Fruit fly (Drosophila melanogaster) whole organism, wandering third instar larva: ENCODE measurements around the gene CG33172.
"Not testable (repeated sequence)": the region's sequence is repeated elsewhere in the genome, so short reads cannot be mapped to it uniquely, and the experiment has no call there.

Experiments used
- Hr78 ChIP-seq: fragments of >200 bp; optimal IDR thresholded peaks from 2 replicates; lab custom pipeline; 2017; ENCODE audit warnings: missing biosample characterization, missing genetic modification characterization
- Mio ChIP-seq: sonication (Bioruptor generic); optimal IDR thresholded peaks from 2 replicates; lab custom pipeline; 2016; ENCODE audit warnings: missing biosample characterization, missing genetic modification characterization
- Sp1 ChIP-seq: fragments of 200-800 bp; sonication (Bioruptor generic); optimal IDR thresholded peaks from 3 replicates; lab custom pipeline; 2019; ENCODE audit warnings: missing biosample characterization, mild to moderate bottlenecking, missing genetic modification characterization, moderate library complexity
- Vsx2 ChIP-seq: fragments of 200-300, 225-300 bp; sonication (Bioruptor generic); optimal IDR thresholded peaks from 2 replicates; lab custom pipeline; 2018; ENCODE audit warnings: missing biosample characterization, missing genetic modification characterization; ENCODE audit not compliant: partially characterized antibody
- br ChIP-seq: fragments of 200-800 bp; sonication (Bioruptor generic); optimal IDR thresholded peaks from 2 replicates; lab custom pipeline; 2016; ENCODE audit warnings: missing biosample characterization, missing genetic modification characterization
- fru ChIP-seq: fragments of 200-800 bp; sonication (Bioruptor generic); optimal IDR thresholded peaks from 3 replicates; lab custom pipeline; 2016; ENCODE audit warnings: missing biosample characterization, mild to moderate bottlenecking, missing genetic modification characterization
- h ChIP-seq: fragments of 200-800 bp; sonication (Bioruptor generic); optimal IDR thresholded peaks from 3 replicates; lab custom pipeline; 2016; ENCODE audit warnings: missing biosample characterization, mild to moderate bottlenecking, missing genetic modification characterization
- pan ChIP-seq: fragments of >200 bp; optimal IDR thresholded peaks from 2 replicates; lab custom pipeline; 2017
- psq ChIP-seq: fragments of 200-800 bp; sonication (Bioruptor generic); optimal IDR thresholded peaks from 3 replicates; lab custom pipeline; 2017; ENCODE audit warnings: missing biosample characterization, mild to moderate bottlenecking, missing genetic modification characterization, moderate library complexity
- tai ChIP-seq: sonication (Bioruptor generic); optimal IDR thresholded peaks from 2 replicates; lab custom pipeline; 2016; ENCODE audit warnings: missing biosample characterization, missing genetic modification characterization
- usp ChIP-seq: fragments of >200 bp; optimal IDR thresholded peaks from 2 replicates; lab custom pipeline; 2017; ENCODE audit warnings: missing biosample characterization, missing genetic modification characterization
- woc ChIP-seq: sonication (Bioruptor generic); optimal IDR thresholded peaks from 2 replicates; lab custom pipeline; 2016; ENCODE audit warnings: missing biosample characterization, mild to moderate bottlenecking, missing genetic modification characterization

dm6 chrX:15799085-15799557 is 29.7 kb downstream of the CG33172 start, which contains the start of the genes sordd2 and CG15602:
- not testable (repeated sequence) for TF ChIP-seq br (GFP tag; lab: Kevin White, UChicago); Vsx2 (GFP tag; lab: Kevin White, UChicago); pan (lab: Kevin White, UChicago); usp (GFP tag; lab: Kevin White, UChicago); woc (GFP tag; lab: Kevin White, UChicago); h; Hr78 (GFP tag; lab: Kevin White, UChicago); Sp1; psq (GFP tag; lab: Kevin White, UChicago); tai (GFP tag; lab: Kevin White, UChicago); fru (GFP tag; lab: Kevin White, UChicago); Mio (GFP tag; lab: Kevin White, UChicago)
